Fruit fly (Drosophila melanogaster) whole organism, pupa: ENCODE data around the gene mtgo.

Experiments
- EcR ChIP-seq: fragments of 200-800 bp; sonication (Bioruptor generic); optimal IDR thresholded peaks from 3 replicates; lab custom pipeline; 2019; ENCODE audit warnings: missing biosample characterization, missing genetic modification characterization, mild to moderate bottlenecking, moderate library complexity, missing genetic modification reagents
- Pif1A ChIP-seq: fragments of 200-800 bp; sonication (Bioruptor generic); optimal IDR thresholded peaks from 3 replicates; lab custom pipeline; 2016; ENCODE audit warnings: missing biosample characterization, missing genetic modification characterization
- Snoo ChIP-seq: fragments of 200-800 bp; sonication (Bioruptor generic); optimal IDR thresholded peaks from 3 replicates; lab custom pipeline; 2017; ENCODE audit warnings: missing biosample characterization, mild to moderate bottlenecking, missing genetic modification characterization, inconsistent platforms

DNA sequence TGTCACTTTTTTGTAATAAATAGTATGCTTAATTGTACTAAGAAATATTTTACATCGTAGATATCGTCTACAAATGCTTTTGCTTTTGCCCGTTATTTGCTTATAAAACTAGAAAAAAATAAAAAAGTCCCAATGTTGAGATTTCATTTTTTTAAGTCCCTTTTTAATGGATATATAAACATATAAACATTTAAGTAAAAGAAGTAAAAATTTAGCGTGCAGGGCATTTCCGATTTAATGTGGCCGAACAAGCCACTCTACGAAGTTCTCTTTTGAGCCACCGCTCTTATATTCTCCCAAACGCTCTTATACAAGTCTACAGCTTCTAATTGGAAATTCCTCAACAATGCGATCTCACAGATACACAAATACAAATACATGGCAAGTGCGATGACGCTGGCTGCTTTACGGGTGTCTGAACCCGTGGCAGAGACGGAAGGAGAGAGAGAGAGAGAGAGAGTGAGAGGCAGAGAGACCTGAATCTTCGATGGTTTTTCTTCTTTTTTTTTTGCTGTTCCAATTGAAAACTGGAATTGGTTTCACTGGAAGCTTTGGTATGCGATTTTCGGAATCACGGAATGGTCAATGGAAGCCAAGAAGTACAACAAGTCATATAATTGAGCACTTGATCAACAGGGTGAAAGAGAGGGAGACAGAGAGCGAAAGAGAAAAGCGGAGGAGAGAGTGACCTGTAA is 43.0 kb downstream of the mtgo start:
- TF ChIP-seq Snoo (peak; percentile 66), Pif1A (GFP tag; lab: Kevin White, UChicago) (peak; percentile 69), EcR (GFP tag; lab: Kevin White, UChicago) (peak; percentile 98)
